Fruit fly (Drosophila melanogaster): ENCODE measurements around the gene bsk.

bsk gene

dm6 chr2L:10237725-10238446, 12.4 kb downstream of the bsk start, which contains the start of gene mthl15:
Gene mthl15, minus strand, starts transcription at chr2L:10238317.
- TF ChIP-seq sv (GFP tag; optimal IDR thresholded peaks at IDR 0.05) (no peak), Hr83 (GFP tag; optimal IDR thresholded peaks at IDR 0.05; ENCODE audit: poor library complexity, severe bottlenecking) (no peak), Hr78 (GFP tag; optimal IDR thresholded peaks at IDR 0.05) (no peak), Myc (optimal IDR thresholded peaks at IDR 0.05) (no peak), GATAd (GFP tag; optimal IDR thresholded peaks at IDR 0.05) (no peak), psq (GFP tag; optimal IDR thresholded peaks at IDR 0.05) (no peak), lola (GFP tag; optimal IDR thresholded peaks at IDR 0.05) (no peak)

DNA sequence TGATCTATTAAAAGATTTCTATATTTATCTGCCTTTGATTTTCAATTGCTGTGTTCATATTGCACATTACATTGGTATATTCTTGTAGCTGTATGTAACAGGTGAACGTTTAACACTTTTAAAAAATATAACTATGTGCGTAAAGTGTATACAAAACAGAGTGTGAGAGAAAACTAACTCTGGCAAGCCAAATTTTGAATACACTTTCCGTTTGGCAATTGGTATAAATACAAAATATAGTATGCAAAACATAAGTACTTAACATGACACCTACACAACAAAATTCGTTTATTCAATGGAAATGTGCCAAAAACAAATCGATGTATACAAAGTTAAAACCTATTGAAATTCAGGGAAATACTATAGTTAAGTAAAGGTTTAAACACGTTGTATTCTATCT, 17.5 kb downstream of the bsk start:
- TF ChIP-seq Abd-B (GFP tag; optimal IDR thresholded peaks at IDR 0.05) (no peak), dl (GFP tag; optimal IDR thresholded peaks at IDR 0.05; ENCODE audit: insufficient read depth in 1 of 2, partially characterized antibody in 2 of 2) (no peak), dmrt93B (GFP tag; optimal IDR thresholded peaks at IDR 0.05) (no peak), CrebA (GFP tag; optimal IDR thresholded peaks at IDR 0.05; ENCODE audit: borderline replicate concordance) (no peak), rgr (GFP tag; optimal IDR thresholded peaks at IDR 0.05) (no peak), sv (GFP tag; optimal IDR thresholded peaks at IDR 0.05) (no peak)

DNA sequence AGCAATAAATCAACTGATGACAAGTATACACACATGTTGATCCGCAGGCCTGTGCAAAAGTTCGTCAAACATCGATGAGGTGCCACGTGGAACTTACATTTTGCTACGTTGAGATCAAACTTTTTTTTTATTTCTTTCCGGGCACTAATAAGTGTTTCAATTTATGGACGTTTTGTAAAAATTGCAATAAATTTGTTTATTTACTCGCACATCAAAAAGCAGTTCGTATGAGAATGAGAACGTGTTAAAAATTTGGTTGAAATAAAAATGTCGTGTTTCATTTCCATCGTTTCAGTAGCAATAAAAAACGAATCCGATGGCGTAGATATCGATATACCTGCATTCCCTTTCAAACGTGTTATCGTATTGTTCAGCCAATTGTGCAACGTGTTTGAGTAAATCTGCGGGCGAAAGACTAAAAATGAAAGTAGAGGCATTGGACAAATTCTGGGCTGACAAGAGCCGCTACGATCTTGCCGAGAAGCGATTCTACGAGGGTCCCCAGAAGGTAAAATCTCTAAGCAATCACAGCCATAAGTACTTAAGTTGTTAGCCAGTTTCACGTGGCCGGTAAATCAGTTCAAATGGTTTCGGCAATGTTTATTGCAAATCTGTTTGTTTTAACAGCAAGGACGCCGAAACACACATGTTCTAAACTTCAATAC, 18.0 kb downstream of the bsk start, which contains the start of gene eEF1delta:
Gene eEF1delta (plus strand): TSS at position 356 of the 665 bp plus-strand sequence.
- TF ChIP-seq woc (GFP tag; optimal IDR thresholded peaks at IDR 0.05) (peak; percentile 57), Jra (GFP tag; optimal IDR thresholded peaks at IDR 0.05) (no peak)

dm6 chr2L:10231510-10231909, 18.8 kb downstream of the bsk start, which contains the start of gene ova:
Gene ova, minus strand, starts transcription at chr2L:10231692.
- TF ChIP-seq sv (GFP tag; optimal IDR thresholded peaks at IDR 0.05): no peak
- no peak for TF ChIP-seq CG9705 (GFP tag; optimal IDR thresholded peaks at IDR 0.05)

DNA sequence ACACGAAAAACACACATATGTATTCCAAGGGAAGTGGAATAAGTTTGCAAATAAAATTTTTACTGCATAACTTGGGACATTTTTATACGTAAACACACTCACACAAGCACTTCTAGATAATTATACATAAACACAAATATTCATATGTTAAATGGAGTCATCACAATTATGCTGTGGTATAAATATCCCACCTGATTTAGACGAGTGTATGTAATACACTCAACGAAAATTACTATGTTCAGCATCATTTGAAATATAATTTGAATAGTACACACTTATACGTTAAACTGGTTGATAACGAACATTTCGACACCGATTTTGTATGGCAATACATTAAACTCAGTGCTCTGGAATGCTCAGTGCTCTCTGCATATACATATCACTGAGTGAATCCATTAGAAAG, 19.2 kb downstream of the bsk start:
- no peak for TF ChIP-seq dmrt93B (GFP tag; optimal IDR thresholded peaks at IDR 0.05)
- TF ChIP-seq Hnf4 (GFP tag; optimal IDR thresholded peaks at IDR 0.05): peak; percentile 22
- peak in 1 of 2 experiments; percentile 59 for TF ChIP-seq foxo (GFP tag; optimal IDR thresholded peaks at IDR 0.05)
- peak; percentile 18 for TF ChIP-seq OdsH (GFP tag; optimal IDR thresholded peaks at IDR 0.05)
- peak; percentile 19 for TF ChIP-seq HLH106 (tag; optimal IDR thresholded peaks at IDR 0.05)
- no peak for TF ChIP-seq Myc (optimal IDR thresholded peaks at IDR 0.05)
- TF ChIP-seq h (GFP tag; optimal IDR thresholded peaks at IDR 0.05): peak; percentile 66
- TF ChIP-seq Dfd (GFP tag; optimal IDR thresholded peaks at IDR 0.05): no peak
- no peak for TF ChIP-seq dl (GFP tag; optimal IDR thresholded peaks at IDR 0.05; ENCODE audit: insufficient read depth in 1 of 2, partially characterized antibody in 2 of 2)
- peak; percentile 28 for TF ChIP-seq ey (GFP tag; optimal IDR thresholded peaks at IDR 0.05)
- peak; percentile 40 for TF ChIP-seq Hr83 (GFP tag; optimal IDR thresholded peaks at IDR 0.05; ENCODE audit: poor library complexity, severe bottlenecking)
- peak; percentile 55 for TF ChIP-seq fru (GFP tag; optimal IDR thresholded peaks at IDR 0.05)
- TF ChIP-seq Mio (GFP tag; optimal IDR thresholded peaks at IDR 0.05): no peak
- TF ChIP-seq dsf (GFP tag; optimal IDR thresholded peaks at IDR 0.05; ENCODE audit: borderline replicate concordance): no peak
- no peak for TF ChIP-seq CrebA (GFP tag; optimal IDR thresholded peaks at IDR 0.05; ENCODE audit: borderline replicate concordance)
- no peak for TF ChIP-seq Dif (GFP tag; optimal IDR thresholded peaks at IDR 0.05; ENCODE audit: partially characterized antibody)
- peak; percentile 59 for TF ChIP-seq tai (GFP tag; optimal IDR thresholded peaks at IDR 0.05)
- TF ChIP-seq psq (GFP tag; optimal IDR thresholded peaks at IDR 0.05): peak; percentile 32
- no peak for TF ChIP-seq woc (GFP tag; optimal IDR thresholded peaks at IDR 0.05)
- TF ChIP-seq brk (GFP tag; optimal IDR thresholded peaks at IDR 0.05): peak; percentile 43
- no peak for TF ChIP-seq Rel (GFP tag; optimal IDR thresholded peaks at IDR 0.05)
- TF ChIP-seq Rel (tag; optimal IDR thresholded peaks at IDR 0.05): no peak
- TF ChIP-seq rgr (GFP tag; optimal IDR thresholded peaks at IDR 0.05): peak; percentile 60
- no peak for TF ChIP-seq Vsx2 (GFP tag; optimal IDR thresholded peaks at IDR 0.05; ENCODE audit: partially characterized antibody)
- peak; percentile 1 for TF ChIP-seq Sp1 (GFP tag; optimal IDR thresholded peaks at IDR 0.05)
